Worm (Caenorhabditis elegans) whole organism, L4/young adult: ENCODE data around the gene mboa-2.
"Not testable (repeated sequence)": the region's sequence is repeated elsewhere in the genome, so short reads cannot be mapped to it uniquely, and the experiment has no call there.

Experiments used
- W03F9.2 ChIP-seq: fragments of 150-350 bp; optimal IDR thresholded peaks from 2 replicates; lab custom pipeline; 2014; ENCODE audit warnings: missing biosample characterization, missing genetic modification characterization
- dao-5 ChIP-seq: sonication (generic microtip); optimal IDR thresholded peaks from 2 replicates; lab custom pipeline; 2016; ENCODE audit warnings: missing genotype, missing genetic modification characterization, moderate library complexity, missing compliant biosample characterization
- him-1 ChIP-seq: sonication (generic microtip); optimal IDR thresholded peaks from 2 replicates; lab custom pipeline; 2016; ENCODE audit warnings: missing genotype, missing genetic modification reagents, missing genetic modification characterization, missing compliant biosample characterization

The mboa-2 gene

ce11 chrV:11113041-11113574, 9.2 kb downstream of the mboa-2 start, which contains the start of gene erfa-3:
Gene erfa-3 (minus strand): TSS chrV:11113091.
- no peak for TF ChIP-seq him-1 (tag; lab: Kevin White, UChicago)
- peak; percentile 68 for TF ChIP-seq W03F9.2 (tag; lab: Kevin White, UChicago)

DNA sequence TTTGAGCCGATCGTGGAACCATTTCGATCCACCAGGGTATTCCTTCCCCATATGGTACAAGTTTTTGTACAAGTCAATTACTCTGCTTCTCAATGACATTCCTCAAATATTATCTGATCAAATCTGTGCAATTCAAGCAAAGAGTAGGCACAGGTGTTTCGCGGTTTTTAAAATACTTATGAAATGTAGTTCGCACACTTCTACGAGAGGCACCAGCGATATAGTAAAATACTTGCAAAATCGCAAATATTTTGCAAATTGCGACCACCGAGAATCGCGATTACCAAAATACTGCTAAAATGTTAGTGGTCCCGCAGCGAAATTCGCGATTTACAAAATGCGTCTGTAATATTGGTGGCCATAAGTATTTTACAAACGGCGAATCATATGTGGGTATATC, 12.6 kb downstream of the mboa-2 start, which contains the start of gene Y42A5A.5:
Gene Y42A5A.5 (minus strand): TSS at position 101 of the 400 bp plus-strand sequence.
- TF ChIP-seq W03F9.2, dao-5, him-1 (tag; lab: Kevin White, UChicago): not testable (repeated sequence)

ce11 chrV:11104408-11104807, 17.9 kb downstream of the mboa-2 start:
- TF ChIP-seq W03F9.2 (tag; lab: Kevin White, UChicago) (no peak), him-1 (tag; lab: Kevin White, UChicago) (no peak), dao-5 (tag; lab: Kevin White, UChicago) (no peak)

ce11 chrV:11098599-11098998, 23.7 kb downstream of the mboa-2 start, which contains the start of gene cdkl-1:
Gene cdkl-1 (plus strand): TSS chrV:11098899.
- no peak for TF ChIP-seq W03F9.2 (tag; lab: Kevin White, UChicago)

DNA sequence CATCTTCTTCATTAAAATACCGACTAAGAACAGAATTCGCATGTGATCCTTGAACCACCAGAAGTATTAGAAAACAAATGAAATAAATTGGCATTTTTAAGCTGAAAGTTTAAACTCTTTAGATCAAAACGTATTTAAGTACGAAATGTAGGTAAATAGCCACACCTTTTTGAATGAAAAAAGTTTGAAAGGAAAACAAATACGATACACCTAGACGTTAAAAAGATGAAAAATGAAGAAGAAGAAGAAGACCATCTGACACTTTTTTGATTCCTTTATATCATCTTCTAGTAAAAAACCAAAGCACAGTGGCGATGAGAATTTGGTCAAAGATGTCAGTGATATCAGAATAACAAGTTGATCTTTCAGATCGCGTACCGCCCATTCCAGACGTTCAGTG, 26.4 kb downstream of the mboa-2 start, which contains the start of gene Y42A5A.3:
Gene Y42A5A.3 (minus strand): TSS at position 101 of the 400 bp plus-strand sequence.
- TF ChIP-seq dao-5 (tag; lab: Kevin White, UChicago): no peak

DNA sequence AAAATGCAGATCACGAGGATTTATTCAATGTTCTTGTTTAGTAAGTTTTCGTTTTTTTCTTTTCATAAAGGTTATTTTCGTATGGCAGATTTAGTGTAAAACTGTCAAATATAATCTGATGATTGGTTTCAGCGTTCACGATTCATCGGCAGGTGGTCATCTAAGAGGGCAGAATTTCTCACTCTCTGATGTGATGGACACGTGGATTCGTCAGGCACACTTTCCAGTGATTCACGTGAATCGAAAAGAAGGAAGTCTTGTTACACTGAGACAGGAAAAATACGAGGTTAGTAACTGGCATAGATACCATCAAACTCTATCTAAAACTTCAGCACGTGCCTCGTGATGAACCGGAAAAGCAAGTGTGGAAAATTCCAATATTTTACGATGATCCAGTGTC, 27.6 kb downstream of the mboa-2 start:
- TF ChIP-seq him-1 (tag; lab: Kevin White, UChicago): no peak
- no peak for TF ChIP-seq dao-5 (tag; lab: Kevin White, UChicago)
- TF ChIP-seq W03F9.2 (tag; lab: Kevin White, UChicago): no peak

- TF ChIP-seq W03F9.2 (tag; lab: Kevin White, UChicago): no peak
- TF ChIP-seq him-1 (tag; lab: Kevin White, UChicago): no peak
- no peak for TF ChIP-seq dao-5 (tag; lab: Kevin White, UChicago)
These were observed 28.9 kb downstream of the mboa-2 start, which contains the start of gene lact-8 for ce11 chrV:11093163-11094091. Gene lact-8 (minus strand): TSS chrV:11093607.

DNA sequence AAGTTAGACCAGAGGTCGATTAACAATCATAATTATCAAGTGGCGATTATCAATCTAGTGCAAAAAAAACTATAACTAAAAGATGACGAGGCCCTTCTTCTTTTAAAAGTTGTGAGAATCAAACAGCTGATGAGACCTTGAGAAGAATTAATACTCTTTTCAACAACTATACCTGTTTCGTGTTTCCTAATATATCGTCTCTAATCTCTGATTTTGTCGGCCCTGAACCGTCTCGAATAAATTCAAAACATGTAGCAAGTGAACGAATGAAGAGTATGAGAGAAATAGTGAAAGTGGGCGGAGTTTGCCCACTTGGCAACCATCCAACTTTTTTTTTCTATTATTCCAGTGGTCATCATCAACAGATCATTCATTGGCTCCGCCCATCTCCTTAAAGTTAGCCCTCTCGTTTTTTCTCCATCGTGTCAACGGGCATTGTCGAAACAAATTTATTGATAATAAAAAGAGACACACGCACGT, 34.7 kb downstream of the mboa-2 start, which contains the start of gene Y42A5A.1:
Gene Y42A5A.1 (plus strand): TSS at position 430 of the 480 bp plus-strand sequence.
- TF ChIP-seq him-1 (tag; lab: Kevin White, UChicago): no peak
- no peak for TF ChIP-seq dao-5 (tag; lab: Kevin White, UChicago)
- no peak for TF ChIP-seq W03F9.2 (tag; lab: Kevin White, UChicago)

DNA sequence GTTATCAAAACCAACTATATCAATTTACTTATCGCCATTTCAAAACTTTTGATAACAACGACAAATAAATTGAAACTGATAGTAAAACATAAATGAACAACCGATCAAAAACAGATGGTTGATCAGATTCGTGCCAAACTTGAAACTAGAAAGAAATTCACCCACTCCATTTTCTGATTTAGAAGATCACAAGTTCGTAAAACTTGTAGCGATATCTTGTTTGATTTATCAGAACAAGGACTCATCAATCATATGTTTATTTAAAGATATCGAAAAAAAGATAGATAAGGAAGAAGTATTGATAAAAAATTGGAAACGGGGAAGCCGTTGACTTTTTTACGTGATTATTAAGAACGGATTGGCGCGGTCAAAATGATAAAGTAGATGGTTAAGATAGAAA, 35.2 kb downstream of the mboa-2 start:
- TF ChIP-seq dao-5 (tag; lab: Kevin White, UChicago): no peak
- TF ChIP-seq W03F9.2 (tag; lab: Kevin White, UChicago): no peak
- TF ChIP-seq him-1 (tag; lab: Kevin White, UChicago): no peak

DNA sequence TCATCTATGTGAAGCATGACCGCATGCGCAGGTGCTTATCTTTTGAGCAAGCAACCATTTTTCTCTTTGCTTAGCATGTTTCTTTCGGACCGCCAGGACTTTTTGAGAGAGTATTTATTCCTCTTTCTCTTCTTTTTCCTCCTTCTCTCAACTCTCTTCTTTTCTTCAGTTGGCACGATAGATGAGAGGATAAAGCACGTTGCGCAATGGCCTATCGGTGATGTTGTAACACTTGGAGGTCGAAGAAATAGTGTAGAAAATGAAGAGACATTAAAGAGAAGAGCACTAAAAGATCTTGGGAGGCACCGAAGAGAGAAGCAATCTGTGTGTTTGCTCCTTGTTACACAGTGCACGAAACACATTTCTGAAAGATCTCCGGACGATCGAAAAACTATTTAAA, 38.6 kb downstream of the mboa-2 start:
- TF ChIP-seq dao-5 (tag; lab: Kevin White, UChicago) (no peak), him-1 (tag; lab: Kevin White, UChicago) (no peak), W03F9.2 (tag; lab: Kevin White, UChicago) (no peak)

- no peak for TF ChIP-seq W03F9.2 (tag; lab: Kevin White, UChicago)
- no peak for TF ChIP-seq him-1 (tag; lab: Kevin White, UChicago)
- no peak for TF ChIP-seq dao-5 (tag; lab: Kevin White, UChicago)
These were observed 39.3 kb downstream of the mboa-2 start for ce11 chrV:11082964-11083363.

DNA sequence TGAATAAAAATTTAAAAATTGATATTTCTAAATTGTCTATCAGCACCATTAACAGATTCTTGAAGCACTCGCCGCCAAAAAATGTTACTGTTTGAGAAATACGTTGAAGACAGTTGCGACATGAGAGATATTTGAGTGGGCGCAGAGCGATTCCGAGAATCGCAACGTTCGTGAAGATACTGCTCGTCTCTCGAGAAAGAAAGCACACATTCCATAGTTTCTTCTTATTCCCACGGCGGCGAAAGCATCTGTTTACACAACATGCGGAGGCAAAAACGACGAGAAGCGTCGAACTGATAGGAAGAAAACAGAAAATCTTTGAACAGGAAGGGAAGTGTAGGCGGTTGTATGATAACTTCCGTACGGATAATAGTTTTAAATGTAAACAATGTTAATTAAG, 39.8 kb downstream of the mboa-2 start:
- TF ChIP-seq him-1 (tag; lab: Kevin White, UChicago) (no peak), dao-5 (tag; lab: Kevin White, UChicago) (no peak), W03F9.2 (tag; lab: Kevin White, UChicago) (no peak)

DNA sequence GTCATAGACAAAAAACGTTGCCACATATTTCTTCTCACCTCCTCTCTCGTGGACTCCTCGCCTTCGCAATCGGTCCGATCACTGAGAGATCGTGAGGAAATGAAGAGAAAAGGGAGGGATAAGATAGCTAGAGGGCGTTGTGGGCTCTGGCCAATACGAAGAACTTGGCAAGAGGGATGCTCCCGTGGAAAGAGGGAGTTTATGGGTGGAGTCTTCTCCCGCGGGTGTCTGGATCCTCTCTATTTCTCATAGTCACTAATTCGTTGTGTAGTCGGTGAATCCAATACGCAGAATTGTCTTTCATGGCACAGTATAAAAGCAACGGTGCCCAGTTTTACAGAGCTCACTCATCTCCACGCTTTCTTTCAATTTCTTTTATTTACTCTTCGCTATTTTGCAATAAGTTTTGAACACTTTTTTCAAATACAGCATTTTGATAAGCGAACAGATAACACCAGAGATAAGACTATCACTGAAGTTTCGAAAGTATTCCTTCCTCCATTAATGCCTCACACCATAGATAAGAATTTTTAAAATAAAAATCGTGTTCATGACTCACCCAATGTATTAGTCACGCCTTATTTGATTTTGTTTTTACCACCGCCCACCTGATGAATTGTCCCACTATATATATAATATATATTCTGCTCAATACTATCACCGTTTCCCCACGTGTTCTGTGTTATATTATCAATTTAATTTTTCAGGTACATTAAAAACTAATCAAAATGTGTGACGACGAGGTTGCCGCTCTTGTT, 41.8 kb downstream of the mboa-2 start, which contains the start of gene act-1:
Gene act-1 (plus strand): TSS at position 708 of the 758 bp plus-strand sequence.
- TF ChIP-seq dao-5 (tag; lab: Kevin White, UChicago) (no peak), W03F9.2 (tag; lab: Kevin White, UChicago) (no peak), him-1 (tag; lab: Kevin White, UChicago) (no peak)
